Worm (Caenorhabditis elegans) whole organism, early embryonic: ENCODE measurements around the gene C34F6.12.

Source experiments
- ama-1 ChIP-seq: fragments of 150-350 bp; optimal IDR thresholded peaks from 2 replicates; lab custom pipeline; 2014
- ceh-36 ChIP-seq: sonication (generic microtip); optimal IDR thresholded peaks from 2 replicates; lab custom pipeline; 2016; ENCODE audit warnings: missing genetic modification characterization, inconsistent platforms, missing compliant biosample characterization
- hnd-1 ChIP-seq: sonication (generic microtip); optimal IDR thresholded peaks from 2 replicates; lab custom pipeline; 2016; ENCODE audit warnings: missing genetic modification characterization, missing compliant biosample characterization

ce11 chrX:11185498-11185897 is 41.0 kb downstream of the C34F6.12 start, which contains the start of gene gnrr-7:
- TF ChIP-seq ama-1 (lab: Kevin White, UChicago) (no peak), ceh-36 (no peak), hnd-1 (no peak)
